Fruit fly (Drosophila melanogaster) whole organism, embryonic: Measurements from ENCODE around the gene CG15767.

Experiments used
- ATbp ChIP-seq: fragments of 200-800 bp; sonication (Bioruptor generic); optimal IDR thresholded peaks from 2 replicates; lab custom pipeline; 2017; ENCODE audit warnings: missing biosample characterization, mild to moderate bottlenecking, missing genetic modification characterization, missing genetic modification reagents
- Adf1 ChIP-seq: fragments of 200-800 bp; sonication (Bioruptor generic); IDR thresholded peaks from 2 replicates; pipeline ENCODE4 v1.3.6; 2022; ENCODE audit warnings: missing biosample characterization, missing genetic modification characterization
- Atf-2 ChIP-seq: fragments of 200-800 bp; sonication (Bioruptor generic); optimal IDR thresholded peaks from 2 replicates; lab custom pipeline; 2016; ENCODE audit warnings: missing biosample characterization, missing genetic modification characterization
- Bdp1 ChIP-seq: fragments of 200-800 bp; sonication (Bioruptor generic); optimal IDR thresholded peaks from 3 replicates; lab custom pipeline; 2016; ENCODE audit warnings: missing biosample characterization, missing genetic modification characterization
- CG10147 ChIP-seq: fragments of 200-800 bp; sonication (Bioruptor generic); optimal IDR thresholded peaks from 2 replicates; lab custom pipeline; 2019; ENCODE audit warnings: missing biosample characterization, mild to moderate bottlenecking, missing genetic modification characterization, moderate library complexity
- CG1024 ChIP-seq: fragments of 200-800 bp; sonication (Bioruptor generic); IDR thresholded peaks from 2 replicates; pipeline ENCODE4 v1.3.6; 2022; ENCODE audit warnings: missing biosample characterization, missing genetic modification characterization
- CG10979 ChIP-seq: fragments of 200-800 bp; sonication (Bioruptor generic); optimal IDR thresholded peaks from 2 replicates; lab custom pipeline; 2018; ENCODE audit warnings: missing biosample characterization, mild to moderate bottlenecking, missing genetic modification characterization, moderate library complexity
- CG11696 ChIP-seq: fragments of 200-800 bp; sonication (Bioruptor generic); IDR thresholded peaks from 2 replicates; pipeline ENCODE4 v1.3.6; 2022; ENCODE audit warnings: missing biosample characterization, missing genetic modification characterization
- CG13123 ChIP-seq: fragments of 200-800 bp; sonication (Bioruptor generic); optimal IDR thresholded peaks from 2 replicates; lab custom pipeline; 2016; ENCODE audit warnings: missing biosample characterization, missing genetic modification characterization
- CG13287 ChIP-seq: fragments of 200-800 bp; sonication (Bioruptor generic); IDR thresholded peaks from 2 replicates; pipeline ENCODE4 v1.3.6; 2022; ENCODE audit warnings: missing biosample characterization, missing genetic modification characterization; ENCODE audit not compliant: partially characterized antibody
- CG14441 ChIP-seq: fragments of 200-800 bp; sonication (Bioruptor generic); IDR thresholded peaks from 2 replicates; pipeline ENCODE4 v1.3.6; 2022; ENCODE audit warnings: missing biosample characterization, missing genetic modification characterization
- CG15011 ChIP-seq: fragments of 200-800 bp; sonication (Bioruptor generic); optimal IDR thresholded peaks from 3 replicates; lab custom pipeline; 2018; ENCODE audit warnings: missing biosample characterization, mild to moderate bottlenecking, missing genetic modification characterization
- CG15601 ChIP-seq: fragments of 200-800 bp; sonication (Bioruptor generic); optimal IDR thresholded peaks from 3 replicates; lab custom pipeline; 2019; ENCODE audit warnings: missing biosample characterization, mild to moderate bottlenecking, missing genetic modification characterization, moderate library complexity
- CG2199 ChIP-seq: fragments of 200-800 bp; sonication (Bioruptor generic); IDR thresholded peaks from 3 replicates; pipeline ENCODE4 v1.3.6; 2022; ENCODE audit warnings: missing biosample characterization, missing genetic modification characterization
- CG30403 ChIP-seq: fragments of 200-800 bp; sonication (Bioruptor generic); optimal IDR thresholded peaks from 3 replicates; lab custom pipeline; 2016; ENCODE audit warnings: missing biosample characterization, missing genetic modification characterization
- CG30431 ChIP-seq: fragments of 200-800 bp; sonication (Bioruptor generic); optimal IDR thresholded peaks from 2 replicates; lab custom pipeline; 2017; ENCODE audit warnings: missing biosample characterization, missing genetic modification characterization
- CG43689 ChIP-seq: fragments of 200-800 bp; sonication (Bioruptor generic); IDR thresholded peaks from 2 replicates; pipeline ENCODE4 v1.3.6; 2022; ENCODE audit warnings: missing biosample characterization, missing genetic modification characterization
- CG4730 ChIP-seq: fragments of 200-800 bp; sonication (Bioruptor generic); IDR thresholded peaks from 2 replicates; pipeline ENCODE4 v1.3.6; 2022; ENCODE audit warnings: missing biosample characterization, missing genetic modification characterization
- CG6813 ChIP-seq: fragments of 200-800 bp; sonication (Bioruptor generic); optimal IDR thresholded peaks from 2 replicates; lab custom pipeline; 2017; ENCODE audit warnings: missing biosample characterization, missing genetic modification characterization, mild to moderate bottlenecking, moderate library complexity, missing genetic modification reagents
- CG7556 ChIP-seq: fragments of 200-800 bp; sonication (Bioruptor generic); optimal IDR thresholded peaks from 2 replicates; lab custom pipeline; 2017; ENCODE audit warnings: missing biosample characterization, mild to moderate bottlenecking, missing genetic modification characterization
- CG7786 ChIP-seq: fragments of 200-800 bp; sonication (Bioruptor generic); optimal IDR thresholded peaks from 2 replicates; lab custom pipeline; 2016; ENCODE audit warnings: missing biosample characterization, missing genetic modification characterization
- CG7987 ChIP-seq: fragments of 200-800 bp; sonication (Bioruptor generic); optimal IDR thresholded peaks from 2 replicates; lab custom pipeline; 2018; ENCODE audit warnings: missing biosample characterization, mild to moderate bottlenecking, missing genetic modification characterization, moderate library complexity
- CG8281 ChIP-seq: fragments of 200-800 bp; sonication (Bioruptor generic); optimal IDR thresholded peaks from 2 replicates; lab custom pipeline; 2018; ENCODE audit warnings: missing biosample characterization, mild to moderate bottlenecking, missing genetic modification characterization, moderate library complexity
- CG8388 ChIP-seq: fragments of 200-800 bp; sonication (Bioruptor generic); optimal IDR thresholded peaks from 2 replicates; lab custom pipeline; 2019; ENCODE audit warnings: missing biosample characterization, mild to moderate bottlenecking, missing genetic modification characterization, moderate library complexity
- CG8944 ChIP-seq: fragments of 200-800 bp; sonication (Bioruptor generic); optimal IDR thresholded peaks from 3 replicates; lab custom pipeline; 2016; ENCODE audit warnings: missing biosample characterization, missing genetic modification characterization
- Chrac-16 ChIP-seq: fragments of 200-800 bp; sonication (Bioruptor generic); optimal IDR thresholded peaks from 3 replicates; lab custom pipeline; 2016; ENCODE audit warnings: missing biosample characterization, missing genetic modification characterization
- CoRest ChIP-seq: fragments of 200-800 bp; sonication (Bioruptor generic); optimal IDR thresholded peaks from 3 replicates; lab custom pipeline; 2018; ENCODE audit warnings: missing biosample characterization, mild to moderate bottlenecking, missing genetic modification characterization, moderate library complexity
- Dll ChIP-seq: fragments of 200-800 bp; sonication (Bioruptor generic); IDR thresholded peaks from 4 replicates; pipeline ENCODE4 v1.3.6; 2022; ENCODE audit warnings: missing biosample characterization, missing genetic modification characterization; ENCODE audit not compliant: partially characterized antibody
- Ets65A ChIP-seq: fragments of 200-800 bp; sonication (Bioruptor generic); peaks from one replicate; lab custom pipeline; 2016; ENCODE audit warnings: missing biosample characterization, missing genetic modification characterization
- Fer1 ChIP-seq: fragments of 200-800 bp; sonication (Bioruptor generic); optimal IDR thresholded peaks from 2 replicates; lab custom pipeline; 2017; ENCODE audit warnings: missing biosample characterization, mild to moderate bottlenecking, missing genetic modification characterization
- HmgZ ChIP-seq: fragments of 200-800 bp; sonication (Bioruptor generic); optimal IDR thresholded peaks from 2 replicates; lab custom pipeline; 2018; ENCODE audit warnings: missing biosample characterization, mild to moderate bottlenecking, missing genetic modification characterization
- Max ChIP-seq: fragments of 200-800 bp; sonication (Bioruptor generic); optimal IDR thresholded peaks from 2 replicates; lab custom pipeline; 2016; ENCODE audit warnings: missing biosample characterization, mild to moderate bottlenecking, missing genetic modification characterization
- Med ChIP-seq: fragments of 200-800 bp; sonication (Bioruptor generic); peaks from one replicate; lab custom pipeline; 2016; ENCODE audit warnings: missing biosample characterization, missing genetic modification characterization, mild to moderate bottlenecking, inconsistent platforms, moderate library complexity
- Opbp ChIP-seq: fragments of 200-800 bp; sonication (Bioruptor generic); IDR thresholded peaks from 3 replicates; pipeline ENCODE4 v1.3.6; 2022; ENCODE audit warnings: missing biosample characterization, missing genetic modification characterization; ENCODE audit not compliant: partially characterized antibody
- Optix ChIP-seq: fragments of 200-800 bp; sonication (Bioruptor generic); IDR thresholded peaks from 3 replicates; pipeline ENCODE4 v1.3.6; 2022; ENCODE audit warnings: missing biosample characterization, missing genetic modification characterization
- Sox100B ChIP-seq: fragments of 200-800 bp; sonication (Bioruptor generic); optimal IDR thresholded peaks from 3 replicates; lab custom pipeline; 2018; ENCODE audit warnings: missing biosample characterization, mild to moderate bottlenecking, missing genetic modification characterization
- TFAM ChIP-seq: fragments of 200-800 bp; sonication (Bioruptor generic); optimal IDR thresholded peaks from 2 replicates; lab custom pipeline; 2017; ENCODE audit warnings: missing biosample characterization, missing genetic modification characterization, inconsistent platforms
- ase ChIP-seq: fragments of 200-800 bp; sonication (Bioruptor generic); IDR thresholded peaks from 3 replicates; pipeline ENCODE4 v1.3.6; 2022; ENCODE audit warnings: missing biosample characterization, missing genetic modification characterization
- crol ChIP-seq: fragments of 200-800 bp; sonication (Bioruptor generic); IDR thresholded peaks from 2 replicates; pipeline ENCODE4 v1.3.6; 2022; ENCODE audit warnings: missing biosample characterization, missing genetic modification characterization
- fd3F ChIP-seq: fragments of 200-800 bp; sonication (Bioruptor generic); optimal IDR thresholded peaks from 2 replicates; lab custom pipeline; 2018; ENCODE audit warnings: missing biosample characterization, mild to moderate bottlenecking, missing genetic modification characterization, moderate library complexity
- grn ChIP-seq: fragments of 200-800 bp; sonication (Bioruptor generic); optimal IDR thresholded peaks from 3 replicates; lab custom pipeline; 2017; ENCODE audit warnings: missing biosample characterization, missing genetic modification characterization
- mirr ChIP-seq: fragments of 200-800 bp; sonication (Bioruptor generic); optimal IDR thresholded peaks from 3 replicates; lab custom pipeline; 2018; ENCODE audit warnings: missing biosample characterization, mild to moderate bottlenecking, missing genetic modification characterization
- onecut ChIP-seq: fragments of 200-800 bp; sonication (Bioruptor generic); IDR thresholded peaks from 2 replicates; pipeline ENCODE4 v1.3.6; 2022; ENCODE audit warnings: missing biosample characterization, missing genetic modification characterization
- p53 ChIP-seq: fragments of 200-800 bp; sonication (Bioruptor generic); optimal IDR thresholded peaks from 2 replicates; lab custom pipeline; 2016; ENCODE audit warnings: missing biosample characterization, missing genetic modification characterization
- pb ChIP-seq: fragments of 200-800 bp; sonication (Bioruptor generic); optimal IDR thresholded peaks from 3 replicates; lab custom pipeline; 2016; ENCODE audit warnings: missing biosample characterization, missing genetic modification characterization
- pfk ChIP-seq: fragments of 200-800 bp; sonication (Bioruptor generic); optimal IDR thresholded peaks from 2 replicates; lab custom pipeline; 2018; ENCODE audit warnings: missing biosample characterization, mild to moderate bottlenecking, missing genetic modification characterization, moderate library complexity
- pzg ChIP-seq: fragments of 200-800 bp; sonication (Bioruptor generic); optimal IDR thresholded peaks from 3 replicates; lab custom pipeline; 2018; ENCODE audit warnings: missing biosample characterization, mild to moderate bottlenecking, missing genetic modification characterization, moderate library complexity
- sisA ChIP-seq: fragments of 200-800 bp; sonication (Bioruptor generic); IDR thresholded peaks from 2 replicates; pipeline ENCODE4 v1.3.6; 2022; ENCODE audit warnings: missing biosample characterization, missing genetic modification characterization
- unc-4 ChIP-seq: fragments of 200-800 bp; sonication (Bioruptor generic); IDR thresholded peaks from 2 replicates; pipeline ENCODE4 v1.3.6; 2022; ENCODE audit warnings: missing biosample characterization, missing genetic modification characterization; ENCODE audit not compliant: partially characterized antibody
- wek ChIP-seq: fragments of 200-800 bp; sonication (Bioruptor generic); optimal IDR thresholded peaks from 3 replicates; lab custom pipeline; 2018; ENCODE audit warnings: missing biosample characterization, mild to moderate bottlenecking, missing genetic modification characterization, moderate library complexity

The CG15767 gene

dm6 chrX:5744992-5745732 is 44.1 kb upstream of the CG15767 start (continued):
- TF ChIP-seq sisA (GFP tag; lab: Robert Waterston, UW) (no peak), CG4730 (no peak), CG10147 (peak; percentile 18), CG2199 (no peak), mirr (no peak), CG15011 (GFP tag; lab: Kevin White, UChicago) (peak; percentile 22), Atf-2 (GFP tag; lab: Kevin White, UChicago) (peak; percentile 5), CG8281 (tag; lab: Kevin White, UChicago) (no peak), Ets65A (peak; percentile 11), CG13287 (GFP tag; lab: Robert Waterston, UW) (peak; percentile 73), CG13123 (GFP tag; lab: Kevin White, UChicago) (no peak), CG11696 (no peak), Fer1 (GFP tag; lab: Kevin White, UChicago) (no peak), Optix (no peak), pzg (no peak), pfk (GFP tag; lab: Kevin White, UChicago) (no peak), ase (GFP tag; lab: Robert Waterston, UW) (no peak), wek (GFP tag; lab: Kevin White, UChicago) (no peak), CG10979 (tag; lab: Kevin White, UChicago) (no peak), HmgZ (no peak), onecut (GFP tag; lab: Robert Waterston, UW) (peak; percentile 34; the same call in 1 of the 2 replicates), CG7786 (no peak), CG30431 (GFP tag; lab: Kevin White, UChicago) (no peak), crol (GFP tag; lab: Robert Waterston, UW) (peak; percentile 85), Chrac-16 (GFP tag; lab: Kevin White, UChicago) (no peak), Dll (peak; percentile 81), CG1024 (GFP tag; lab: Robert Waterston, UW) (no peak), ATbp (GFP tag; lab: Kevin White, UChicago) (no peak), unc-4 (GFP tag; lab: Robert Waterston, UW) (peak; percentile 70), Opbp (peak; percentile 37; the same call in 1 of the 3 replicates), grn (no peak), CG6813 (no peak), CoRest (tag; lab: Kevin White, UChicago) (peak; percentile 2), Med (GFP tag; lab: Kevin White, UChicago) (peak; percentile 75), CG30403 (GFP tag; lab: Kevin White, UChicago) (peak; percentile 45), CG7556 (peak; percentile 44), TFAM (GFP tag; lab: Kevin White, UChicago) (no peak), CG15601 (tag; lab: Kevin White, UChicago) (no peak), CG7987 (GFP tag; lab: Kevin White, UChicago) (no peak), Bdp1 (GFP tag; lab: Kevin White, UChicago) (no peak), Adf1 (peak; percentile 73), CG14441 (GFP tag; lab: Robert Waterston, UW) (no peak), CG43689 (GFP tag; lab: Robert Waterston, UW) (no peak), CG8944 (GFP tag; lab: Kevin White, UChicago) (no peak), fd3F (GFP tag; lab: Kevin White, UChicago) (no peak), CG8388 (GFP tag; lab: Kevin White, UChicago) (no peak), p53 (no peak), Max (GFP tag; lab: Kevin White, UChicago) (no peak), pb (GFP tag; lab: Kevin White, UChicago) (no peak), Sox100B (GFP tag; lab: Kevin White, UChicago) (peak; percentile 17)
